Fruit fly (Drosophila melanogaster): ENCODE data around the gene Uev1A.

dm6 chr3L:5385762-5386161 is 19.7 kb upstream of the Uev1A start:
- TF ChIP-seq pan (optimal IDR thresholded peaks at IDR 0.05) (no peak), dsf (GFP tag; optimal IDR thresholded peaks at IDR 0.05; ENCODE audit: borderline replicate concordance) (no peak), Vsx2 (GFP tag; optimal IDR thresholded peaks at IDR 0.05; ENCODE audit: partially characterized antibody) (no peak), brk (GFP tag; optimal IDR thresholded peaks at IDR 0.05) (no peak), N (GFP tag; optimal IDR thresholded peaks at IDR 0.05) (no peak), Dfd (GFP tag; optimal IDR thresholded peaks at IDR 0.05) (no peak), lola (GFP tag; optimal IDR thresholded peaks at IDR 0.05) (no peak), Jra (GFP tag; optimal IDR thresholded peaks at IDR 0.05) (no peak), Abd-B (GFP tag; optimal IDR thresholded peaks at IDR 0.05) (no peak), h (GFP tag; optimal IDR thresholded peaks at IDR 0.05) (no peak), CG32264 (GFP tag; optimal IDR thresholded peaks at IDR 0.05) (no peak), usp (GFP tag; optimal IDR thresholded peaks at IDR 0.05) (no peak), CG9705 (GFP tag; optimal IDR thresholded peaks at IDR 0.05) (no peak), psq (GFP tag; optimal IDR thresholded peaks at IDR 0.05) (no peak)
